Worm (Caenorhabditis elegans): ENCODE measurements around the gene spig-1.

Gene spig-1

ce11 chrV:7012617-7013016, 38.9 kb upstream of the spig-1 start, which contains the start of gene srw-127:
Gene srw-127 (plus strand): TSS chrV:7012917.
- TF ChIP-seq fos-1 (tag; optimal IDR thresholded peaks at IDR 0.05), result no peak
- no peak for TF ChIP-seq nhr-23 (tag; optimal IDR thresholded peaks at IDR 0.05)
- TF ChIP-seq nhr-76 (tag; optimal IDR thresholded peaks at IDR 0.05), result no peak
- TF ChIP-seq nfya-1 (tag; optimal IDR thresholded peaks at IDR 0.05; ENCODE audit: insufficient read depth), result no peak
- TF ChIP-seq sea-2 (GFP tag; optimal IDR thresholded peaks at IDR 0.05), result no peak
- TF ChIP-seq R02D3.7 (tag; optimal IDR thresholded peaks at IDR 0.05), result no peak
- TF ChIP-seq nhr-12 (tag; optimal IDR thresholded peaks at IDR 0.05), result no peak
- no peak for TF ChIP-seq ceh-9 (tag; optimal IDR thresholded peaks at IDR 0.05)
- no peak for TF ChIP-seq fkh-2 (tag; optimal IDR thresholded peaks at IDR 0.05)
- no peak for TF ChIP-seq daf-12 (tag; optimal IDR thresholded peaks at IDR 0.05)
- TF ChIP-seq mdl-1 (tag; optimal IDR thresholded peaks at IDR 0.05), result no peak
- no peak for TF ChIP-seq mml-1 (tag; optimal IDR thresholded peaks at IDR 0.05)
- TF ChIP-seq hmg-11 (tag; optimal IDR thresholded peaks at IDR 0.05), result no peak
- TF ChIP-seq nhr-67 (tag; optimal IDR thresholded peaks at IDR 0.05), result no peak

DNA sequence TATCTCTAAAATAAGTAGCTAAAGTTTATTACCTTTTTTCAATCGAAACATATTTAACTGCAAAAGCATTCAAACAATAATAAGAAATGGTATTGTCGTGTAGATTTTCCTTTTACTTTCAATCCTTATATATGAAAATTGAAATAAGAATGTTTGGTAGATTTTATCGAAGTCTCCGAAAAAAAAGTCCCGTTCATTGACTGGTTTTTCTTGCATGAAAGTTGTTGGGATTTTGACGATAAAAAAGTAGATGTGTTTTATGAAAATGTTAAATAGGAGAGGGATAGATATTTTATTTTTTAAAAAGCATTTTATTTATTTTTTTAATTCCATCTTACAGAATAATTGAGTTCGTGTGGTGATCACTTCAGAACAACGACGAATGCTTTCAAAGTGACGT, 35.6 kb upstream of the spig-1 start, which contains the start of gene C33G8.13:
C33G8.13 (minus strand) TSS at position 101 of the 400 bp plus-strand sequence.
- TF ChIP-seq lsy-12 (tag; optimal IDR thresholded peaks at IDR 0.05) (no peak), tbx-2 (tag; optimal IDR thresholded peaks at IDR 0.05) (no peak), nhr-11 (tag; optimal IDR thresholded peaks at IDR 0.05) (no peak), snpc-4 (tag; optimal IDR thresholded peaks at IDR 0.05) (no peak), mdl-1 (tag; optimal IDR thresholded peaks at IDR 0.05) (no peak), ZK546.5 (tag; optimal IDR thresholded peaks at IDR 0.05) (no peak), elt-2 (tag; optimal IDR thresholded peaks at IDR 0.05) (no peak), pqm-1 (tag; optimal IDR thresholded peaks at IDR 0.05) (no peak), unc-39 (tag; optimal IDR thresholded peaks at IDR 0.05) (no peak), nhr-67 (tag; optimal IDR thresholded peaks at IDR 0.05) (no peak), nhr-237 (tag; optimal IDR thresholded peaks at IDR 0.05) (no peak), aly-2 (tag; optimal IDR thresholded peaks at IDR 0.05) (no peak), ceh-28 (tag; optimal IDR thresholded peaks at IDR 0.05) (no peak), sea-2 (GFP tag; optimal IDR thresholded peaks at IDR 0.05) (no peak)

DNA sequence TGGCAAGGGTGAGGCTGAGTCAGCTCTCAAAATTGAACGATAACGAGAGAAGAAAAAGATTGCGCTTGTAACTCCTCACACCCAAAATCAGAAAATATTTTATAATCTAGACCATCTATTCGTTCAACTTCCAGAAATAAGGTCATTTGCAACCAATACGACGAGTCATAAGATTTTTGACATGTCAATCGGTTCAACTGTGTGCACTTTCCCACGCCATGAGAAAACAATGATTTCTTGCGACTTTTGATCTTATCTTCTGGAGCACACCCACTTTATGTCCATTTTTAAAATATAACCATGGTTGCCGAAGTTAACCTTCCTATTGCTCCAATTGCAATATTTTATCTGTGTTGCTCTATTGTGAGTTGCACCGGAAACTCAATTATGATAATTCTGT, 34.5 kb upstream of the spig-1 start, which contains the start of gene srsx-32:
srsx-32 (plus strand) TSS at position 301 of the 400 bp plus-strand sequence.
- no peak for TF ChIP-seq ceh-9 (tag; optimal IDR thresholded peaks at IDR 0.05)
- no peak for TF ChIP-seq daf-12 (tag; optimal IDR thresholded peaks at IDR 0.05)
- no peak for TF ChIP-seq ZK546.5 (tag; optimal IDR thresholded peaks at IDR 0.05)
- no peak for TF ChIP-seq ceh-82 (tag; optimal IDR thresholded peaks at IDR 0.05)
- TF ChIP-seq mdl-1 (tag; optimal IDR thresholded peaks at IDR 0.05), result no peak

ce11 chrV:7021772-7022171, 29.7 kb upstream of the spig-1 start, which contains the start of gene F20A1.4:
Gene F20A1.4 (minus strand): TSS chrV:7021872.
- TF ChIP-seq ceh-82 (tag; optimal IDR thresholded peaks at IDR 0.05), result no peak
- no peak for TF ChIP-seq eor-1 (tag; optimal IDR thresholded peaks at IDR 0.05)
- TF ChIP-seq nhr-76 (tag; optimal IDR thresholded peaks at IDR 0.05), result no peak
- no peak for TF ChIP-seq nhr-23 (tag; optimal IDR thresholded peaks at IDR 0.05)

- no peak for TF ChIP-seq unc-39 (tag; optimal IDR thresholded peaks at IDR 0.05)
- TF ChIP-seq sea-2 (GFP tag; optimal IDR thresholded peaks at IDR 0.05), result no peak
- no peak for TF ChIP-seq elt-2 (tag; optimal IDR thresholded peaks at IDR 0.05)
Measured at ce11 chrV:7022981-7023380, 28.5 kb upstream of the spig-1 start.

- TF ChIP-seq egl-5 (tag; optimal IDR thresholded peaks at IDR 0.05), result no peak
- TF ChIP-seq mdl-1 (tag; optimal IDR thresholded peaks at IDR 0.05), result no peak
- no peak for TF ChIP-seq unc-39 (tag; optimal IDR thresholded peaks at IDR 0.05)
- TF ChIP-seq nhr-237 (tag; optimal IDR thresholded peaks at IDR 0.05), result no peak
- TF ChIP-seq zag-1 (tag; optimal IDR thresholded peaks at IDR 0.05), result no peak
- no peak for TF ChIP-seq R02D3.7 (tag; optimal IDR thresholded peaks at IDR 0.05)
- TF ChIP-seq tbx-2 (tag; optimal IDR thresholded peaks at IDR 0.05), result no peak
- TF ChIP-seq nhr-28 (tag; optimal IDR thresholded peaks at IDR 0.05), result no peak
- no peak for TF ChIP-seq elt-2 (tag; optimal IDR thresholded peaks at IDR 0.05)
- TF ChIP-seq eor-1 (tag; optimal IDR thresholded peaks at IDR 0.05), result no peak
Measured at ce11 chrV:7027055-7027454, 24.5 kb upstream of the spig-1 start, which contains the start of gene F20A1.6. Gene F20A1.6 (minus strand): TSS chrV:7027155.
